Fruit fly (Drosophila melanogaster): ENCODE measurements around the gene CG7094.

DNA sequence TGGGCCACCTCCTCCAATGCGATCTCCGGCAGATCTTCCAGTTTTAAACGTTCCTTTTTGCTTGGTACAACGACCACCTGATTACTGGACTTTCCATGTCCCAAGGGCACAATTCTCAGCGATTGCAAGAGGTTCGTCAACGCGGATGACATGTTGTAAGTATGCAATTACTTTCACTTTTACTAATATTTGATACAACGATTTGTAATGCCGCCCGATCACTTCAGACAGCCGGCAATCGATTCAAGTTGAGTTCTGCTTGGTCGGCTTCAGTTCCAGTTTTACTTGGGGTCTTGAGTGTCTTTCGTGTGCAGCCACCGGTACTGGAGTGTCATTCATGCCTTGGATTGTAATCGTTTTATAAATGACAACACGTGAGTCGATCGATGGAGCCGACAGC, 36.4 kb upstream of the CG7094 start, which contains the start of the genes Sytalpha and CG6870:
- TF ChIP-seq CG6808 (GFP tag; optimal IDR thresholded peaks at IDR 0.05) = no peak
- TF ChIP-seq acj6 (GFP tag; optimal IDR thresholded peaks at IDR 0.05) = no peak

All from whole organism, prepupa.